Fruit fly (Drosophila melanogaster) whole organism, prepupa: ENCODE data around the gene Spag1.

Source experiments
- CG11294 ChIP-seq: fragments of 200-800 bp; sonication (Bioruptor generic); IDR thresholded peaks from 2 replicates; pipeline ENCODE4 v1.3.6; 2022; ENCODE audit warnings: missing biosample characterization, missing genetic modification characterization
- CG16779 ChIP-seq: fragments of 200-800 bp; sonication (Bioruptor generic); optimal IDR thresholded peaks from 3 replicates; lab custom pipeline; 2017; ENCODE audit warnings: missing biosample characterization, mild to moderate bottlenecking, missing genetic modification characterization
- Eip78C ChIP-seq: fragments of 200-800 bp; sonication (Bioruptor generic); peaks from one replicate; lab custom pipeline; 2016; ENCODE audit warnings: missing biosample characterization, missing genetic modification characterization
- Ets96B ChIP-seq: fragments of 200-800 bp; optimal IDR thresholded peaks from 2 replicates; lab custom pipeline; 2019; ENCODE audit warnings: missing biosample characterization, mild to moderate bottlenecking, missing genetic modification characterization, moderate library complexity
- Gug ChIP-seq: fragments of 200-800 bp; sonication (Bioruptor generic); IDR thresholded peaks from 2 replicates; pipeline ENCODE4 v1.3.6; 2022; ENCODE audit warnings: missing biosample characterization, missing genetic modification characterization

- TF ChIP-seq CG16779 (no peak), CG11294 (GFP tag; lab: Robert Waterston, UW) (no peak), Gug (GFP tag; lab: Robert Waterston, UW) (no peak), Ets96B (tag; lab: Kevin White, UChicago) (no peak), Eip78C (no peak)
Observed at dm6 chr3R:26969743-26970142, 22.1 kb downstream of the Spag1 start.
